Fruit fly (Drosophila melanogaster) S2 (cell line): ENCODE results near the gene CG7573.

ENCODE experiments used
- CG8478 ChIP-seq: fragments of >200 bp; optimal IDR thresholded peaks from 2 replicates; lab custom pipeline; 2018
- CTCF ChIP-seq, 2 experiments: fragments of >200 bp; optimal IDR thresholded peaks; 2 replicates each; lab custom pipeline; 2018

Gene CG7573

DNA sequence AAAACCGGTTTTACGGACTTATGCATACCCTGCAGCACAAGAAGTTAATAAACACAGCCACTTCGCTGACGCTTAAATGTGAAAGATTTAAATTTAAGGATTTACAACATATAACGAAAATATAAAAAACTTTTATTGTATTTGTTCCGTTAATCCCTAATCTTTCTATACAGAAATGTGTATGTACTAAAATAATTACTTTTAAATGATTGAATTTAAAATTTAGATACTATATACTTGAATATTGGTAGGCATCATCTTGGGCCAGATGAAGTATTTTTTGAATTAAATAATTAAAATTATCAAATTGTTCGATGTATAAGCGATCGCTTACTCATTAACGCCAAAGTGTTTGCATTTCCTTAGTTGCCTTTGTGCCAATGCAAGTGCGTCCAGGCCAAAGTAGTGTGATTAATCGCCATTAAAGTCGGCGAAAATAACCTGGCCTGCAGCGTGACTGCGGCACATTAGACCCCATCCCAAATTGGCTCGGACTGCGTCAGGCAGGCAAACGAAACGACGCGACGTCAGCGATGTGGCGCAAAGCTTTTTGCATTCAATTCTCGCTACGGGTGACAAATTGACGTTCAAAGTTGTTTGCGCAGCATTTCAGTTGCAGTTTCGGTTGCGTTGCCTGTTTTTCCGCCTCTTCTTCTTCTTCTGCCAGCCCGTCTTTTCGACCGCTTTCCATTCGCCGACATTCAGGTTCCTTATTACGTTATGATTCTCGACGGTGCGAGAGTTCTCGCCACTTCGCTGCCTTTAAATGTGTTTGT is 13.8 kb upstream of the CG7573 start:
- TF ChIP-seq CG8478 (lab: Kevin White, UChicago) = no peak
- TF ChIP-seq CTCF (optimal IDR thresholded peaks at IDR 0.05; lab: Kevin White, UChicago) = no peak

DNA sequence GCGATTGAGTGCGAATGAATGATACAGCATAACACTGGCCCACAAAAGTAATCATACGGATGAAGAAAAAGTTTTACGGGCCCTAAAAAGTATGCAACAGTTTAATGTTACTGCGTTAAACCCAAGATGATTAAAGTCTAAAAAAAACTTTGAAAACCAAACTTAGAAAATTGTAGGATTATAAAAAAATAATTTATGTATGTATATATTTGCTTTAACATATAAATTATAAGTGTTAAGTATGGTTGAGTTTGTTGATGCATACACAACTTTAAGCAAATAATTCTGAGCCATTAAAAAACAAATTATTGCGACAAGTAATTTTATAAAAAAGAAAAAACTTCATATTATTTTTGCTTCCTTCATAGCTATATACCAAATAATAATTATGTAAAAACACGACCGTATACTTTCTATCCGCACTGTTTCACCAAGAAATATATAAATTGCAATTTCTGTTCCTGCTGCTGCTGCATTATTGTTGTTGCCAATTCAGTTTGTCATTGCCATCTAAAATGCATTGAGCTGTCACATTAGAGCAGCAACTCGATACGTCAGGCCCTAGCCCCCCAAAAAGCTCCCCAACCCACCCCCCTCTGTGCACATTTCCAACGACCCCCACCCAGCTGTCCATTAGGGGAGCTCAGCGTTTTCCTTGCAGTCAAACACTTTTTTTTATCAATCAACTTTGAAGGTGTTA is 13.0 kb upstream of the CG7573 start:
- TF ChIP-seq CG8478 (lab: Kevin White, UChicago) (no peak), CTCF (optimal IDR thresholded peaks at IDR 0.05; lab: Kevin White, UChicago) (no peak)

DNA sequence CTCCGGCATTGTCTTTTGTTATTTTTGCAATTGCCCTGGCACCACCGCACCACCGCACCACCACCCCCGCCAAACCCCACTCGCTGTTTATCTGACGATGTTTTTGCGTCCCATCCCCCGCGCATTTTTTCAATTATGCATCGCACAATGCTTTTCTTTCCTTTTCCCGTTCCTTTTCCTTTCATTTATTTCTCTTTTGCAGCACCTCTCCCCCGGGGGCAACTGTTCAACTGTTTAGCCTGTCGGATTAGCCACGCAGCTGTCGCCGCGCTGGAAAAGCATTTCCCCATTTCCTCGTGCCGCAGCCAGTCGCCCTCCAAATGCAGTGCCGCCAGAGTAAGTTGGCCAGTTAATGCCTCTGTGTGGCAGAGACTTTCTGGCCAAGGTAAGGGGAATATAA is 12.3 kb upstream of the CG7573 start:
- no peak for TF ChIP-seq CG8478 (lab: Kevin White, UChicago)
- TF ChIP-seq CTCF (optimal IDR thresholded peaks at IDR 0.05; lab: Kevin White, UChicago) = no peak

dm6 chr3L:11302906-11303305 is 8.6 kb upstream of the CG7573 start:
- TF ChIP-seq CTCF (optimal IDR thresholded peaks at IDR 0.05; lab: Kevin White, UChicago) (no peak), CG8478 (lab: Kevin White, UChicago) (no peak)

dm6 chr3L:11303414-11304205 is 7.9 kb upstream of the CG7573 start:
- TF ChIP-seq CG8478 (lab: Kevin White, UChicago) (no peak), CTCF (optimal IDR thresholded peaks at IDR 0.05; lab: Kevin White, UChicago) (no peak)

- TF ChIP-seq CG8478 (lab: Kevin White, UChicago) = no peak
These were observed 6.2 kb upstream of the CG7573 start for dm6 chr3L:11305316-11305715.

DNA sequence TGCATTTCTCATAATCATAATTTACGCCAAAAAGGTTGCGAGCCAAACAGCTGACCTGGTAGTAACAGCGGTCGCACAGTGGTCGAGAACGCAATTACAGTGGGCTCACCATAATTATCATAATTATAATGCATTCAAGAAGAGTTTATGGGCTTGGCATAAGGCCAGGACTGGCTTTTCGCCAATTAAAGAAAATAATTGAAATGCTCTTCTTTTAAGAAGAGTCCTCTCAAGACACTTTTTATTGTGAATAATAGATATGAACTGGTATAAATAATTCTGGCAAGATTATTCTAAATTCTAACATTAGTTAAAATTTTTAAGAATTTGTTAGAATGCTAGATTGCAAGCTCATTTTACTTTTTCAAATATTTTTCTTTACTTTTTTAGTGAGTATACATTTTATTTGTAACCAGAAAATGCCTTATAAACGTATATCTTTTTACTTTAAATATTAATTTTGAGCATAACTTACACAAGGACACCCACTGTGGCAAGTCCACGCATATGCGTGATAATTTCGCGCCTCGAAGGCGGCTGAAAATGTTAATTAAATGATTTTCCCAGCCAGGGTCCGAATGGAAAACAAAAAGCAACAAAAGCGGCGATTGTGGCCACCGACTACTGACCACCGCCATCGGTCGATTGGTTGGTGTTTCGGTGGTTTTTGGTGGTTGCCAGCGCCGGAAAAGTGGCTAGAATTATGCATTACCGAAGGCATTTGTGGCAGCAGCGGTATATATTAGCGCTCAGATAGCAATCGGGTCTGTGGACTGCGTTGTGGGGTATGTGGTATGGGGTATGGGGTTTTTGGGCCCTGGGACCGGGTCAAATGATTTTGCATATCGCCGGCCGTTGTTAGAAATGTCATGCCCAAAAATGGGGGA is 5.2 kb upstream of the CG7573 start:
- TF ChIP-seq CG8478 (lab: Kevin White, UChicago) (no peak), CTCF (optimal IDR thresholded peaks at IDR 0.05; lab: Kevin White, UChicago) (no peak)

dm6 chr3L:11307032-11307356 is 4.6 kb upstream of the CG7573 start:
- no peak for TF ChIP-seq CTCF (optimal IDR thresholded peaks at IDR 0.05; lab: Kevin White, UChicago)
- TF ChIP-seq CG8478 (lab: Kevin White, UChicago) = no peak

DNA sequence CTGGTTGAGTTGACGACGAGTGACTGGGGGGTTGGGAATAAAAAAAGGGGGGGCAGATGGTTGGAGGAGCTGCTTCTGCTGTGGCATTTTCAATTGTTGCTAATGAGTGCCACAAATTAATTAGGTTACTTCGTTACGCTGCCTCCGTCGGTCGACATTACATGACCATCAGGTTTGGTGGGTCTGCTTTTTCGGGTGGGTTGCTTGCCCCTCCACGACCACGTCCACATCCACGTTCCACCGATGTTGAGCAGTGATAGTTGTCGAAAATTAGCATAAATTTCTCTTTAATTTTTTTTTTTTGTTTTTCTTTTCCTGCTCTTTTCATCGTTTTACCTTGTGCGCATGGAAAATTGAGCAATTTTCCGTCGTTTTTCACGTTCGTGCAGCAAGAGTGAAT is 3.0 kb upstream of the CG7573 start:
- TF ChIP-seq CG8478 (lab: Kevin White, UChicago) (no peak), CTCF (optimal IDR thresholded peaks at IDR 0.05; lab: Kevin White, UChicago) (no peak)

DNA sequence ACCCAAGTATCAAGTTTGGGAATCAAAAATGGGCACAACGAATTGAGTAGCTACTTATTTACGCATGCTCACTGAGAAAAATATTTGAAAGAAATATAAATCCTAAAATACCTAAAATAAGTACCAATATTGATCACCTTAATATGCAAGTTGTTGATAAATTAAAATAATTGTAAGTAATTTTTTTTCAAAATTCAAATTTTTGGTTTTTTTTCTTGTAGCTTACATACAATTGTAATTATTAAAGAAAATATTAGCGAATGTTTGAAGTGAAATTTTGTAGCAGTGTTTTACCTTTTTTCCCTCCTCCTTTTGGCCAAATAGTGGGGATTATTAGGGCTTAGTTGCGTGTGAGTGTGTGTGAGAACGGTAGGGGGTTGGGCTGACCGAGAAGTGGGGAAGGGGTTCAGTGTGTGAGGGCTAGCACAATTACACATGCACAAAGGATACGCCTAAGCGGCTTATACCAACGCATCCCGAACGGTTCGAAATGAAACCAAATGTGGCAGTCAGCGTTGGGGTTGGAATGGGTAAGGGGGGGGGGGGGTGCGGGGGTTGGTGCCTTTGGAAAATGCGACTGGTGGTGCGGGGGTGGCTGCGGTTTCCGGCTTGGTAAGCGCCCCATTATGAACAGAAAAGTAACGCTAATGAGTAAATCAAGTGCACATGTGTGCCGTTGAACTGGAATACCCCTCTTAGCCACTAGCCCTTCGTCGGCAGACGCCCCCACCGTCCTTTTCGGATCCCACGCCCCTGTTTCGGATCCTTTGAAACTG is 1.6 kb upstream of the CG7573 start:
- TF ChIP-seq CG8478 (lab: Kevin White, UChicago) (no peak), CTCF (optimal IDR thresholded peaks at IDR 0.05; lab: Kevin White, UChicago) (no peak)

DNA sequence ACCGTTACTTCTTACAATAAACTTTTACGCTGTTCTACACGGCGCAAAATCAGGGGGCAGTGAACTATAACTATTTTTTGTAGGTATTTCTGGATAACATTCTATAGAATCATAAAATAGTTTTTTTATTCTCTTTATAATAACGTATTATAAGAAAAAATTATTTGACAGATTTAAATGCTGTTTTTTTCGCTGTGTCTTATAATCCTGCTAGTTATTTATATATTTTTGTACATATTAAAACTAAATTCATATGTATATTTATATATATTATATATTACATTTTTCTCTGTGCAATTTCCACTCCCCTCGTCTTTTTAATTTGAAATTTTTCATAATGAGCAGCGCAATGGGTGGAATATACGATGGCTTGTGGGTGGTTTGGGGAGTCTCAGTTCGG is 819 bp upstream of the CG7573 start:
- TF ChIP-seq CTCF (optimal IDR thresholded peaks at IDR 0.05; lab: Kevin White, UChicago) (no peak), CG8478 (lab: Kevin White, UChicago) (no peak)

- TF ChIP-seq CG8478 (lab: Kevin White, UChicago) (no peak), CTCF (optimal IDR thresholded peaks at IDR 0.05; lab: Kevin White, UChicago) (no peak)
These were observed 1.2 kb downstream of the CG7573 start for dm6 chr3L:11312698-11313097.

DNA sequence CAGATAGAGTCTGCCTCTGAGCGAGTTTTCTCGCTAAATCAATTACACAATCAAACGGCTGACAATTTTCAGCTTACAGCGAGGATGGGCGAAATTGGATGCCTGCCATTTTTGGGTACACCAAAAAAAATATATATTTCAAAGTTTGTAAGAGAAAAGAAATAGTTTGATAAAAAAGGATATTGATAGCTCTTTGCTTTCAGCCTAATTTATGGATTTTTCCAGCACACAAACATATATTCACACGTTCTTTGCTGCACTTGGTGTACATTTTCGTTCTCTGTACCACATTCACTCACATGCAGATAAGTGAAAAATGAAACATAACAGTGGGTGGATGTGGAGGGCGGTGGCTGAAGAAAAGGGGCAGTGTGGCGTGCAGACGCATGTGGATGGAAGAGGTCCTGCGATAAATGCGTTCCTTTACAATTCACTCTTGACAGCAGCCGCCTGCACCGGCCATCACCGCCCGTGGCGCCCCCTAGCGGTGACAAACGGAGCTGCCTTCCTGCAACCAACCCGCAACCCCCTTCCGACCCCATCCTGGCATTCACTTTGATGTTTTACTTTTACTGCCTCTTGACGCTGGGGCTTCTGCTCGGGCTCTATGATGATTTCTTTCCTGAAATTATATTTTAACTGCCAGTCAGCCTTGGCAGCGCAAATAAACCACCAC is 3.5 kb downstream of the CG7573 start:
- TF ChIP-seq CTCF (optimal IDR thresholded peaks at IDR 0.05; lab: Kevin White, UChicago) (peak; percentile 84 to 88), CG8478 (lab: Kevin White, UChicago) (no peak)
